Worm (Caenorhabditis elegans) whole organism, young adult: ENCODE data around the gene F10C1.1.

Experiments
- B0035.1 ChIP-seq: sonication (generic microtip); optimal IDR thresholded peaks from 2 replicates; lab custom pipeline; 2016; ENCODE audit warnings: missing genetic modification characterization, mild to moderate bottlenecking, missing compliant biosample characterization, missing genotype, missing genetic modification reagents
- B0336.3 ChIP-seq: fragments of 200-800 bp; sonication (Bioruptor generic); IDR thresholded peaks from 2 replicates; pipeline ENCODE4 v1.3.6; 2022; ENCODE audit warnings: missing genetic modification characterization, missing compliant biosample characterization
- C06A6.2 ChIP-seq: fragments of 200-800 bp; sonication (Bioruptor generic); conservative IDR thresholded peaks from 2 replicates; pipeline ENCODE4 v1.3.6; 2022; ENCODE audit warnings: missing genetic modification characterization, missing compliant biosample characterization
- D2030.7 ChIP-seq: fragments of 200-800 bp; sonication (Bioruptor generic); IDR thresholded peaks from 2 replicates; pipeline ENCODE4 v1.3.6; 2022; ENCODE audit warnings: missing genetic modification reagents, missing genetic modification characterization, missing compliant biosample characterization
- F33H1.4 ChIP-seq: fragments of 200-800 bp; sonication (Bioruptor generic); IDR thresholded peaks from 2 replicates; pipeline ENCODE4 v1.3.6; 2022; ENCODE audit warnings: missing genetic modification reagents, missing genetic modification characterization, missing compliant biosample characterization
- F37B4.10 ChIP-seq: fragments of 200-800 bp; sonication (Bioruptor generic); IDR thresholded peaks from 2 replicates; pipeline ENCODE4 v1.3.6; 2022; ENCODE audit warnings: missing genetic modification characterization, missing compliant biosample characterization
- F49E8.2 ChIP-seq: sonication (generic microtip); optimal IDR thresholded peaks from 3 replicates; lab custom pipeline; 2017; ENCODE audit warnings: missing genetic modification characterization, mild to moderate bottlenecking, missing compliant biosample characterization, antibody characterized with exemption, moderate library complexity; ENCODE audit not compliant: insufficient read depth
- F55B11.4 ChIP-seq: sonication (generic microtip); optimal IDR thresholded peaks from 2 replicates; lab custom pipeline; 2016; ENCODE audit warnings: missing compliant biosample characterization, missing genetic modification characterization, borderline replicate concordance; ENCODE audit not compliant: insufficient read depth
- F57A8.1 ChIP-seq: fragments of 200-800 bp; sonication (Bioruptor generic); optimal IDR thresholded peaks from 2 replicates; lab custom pipeline; 2018; ENCODE audit warnings: mild to moderate bottlenecking, missing genetic modification characterization, moderate library complexity, missing compliant biosample characterization
- F57C9.4 ChIP-seq: sonication (generic microtip); optimal IDR thresholded peaks from 2 replicates; lab custom pipeline; 2017; ENCODE audit warnings: mild to moderate bottlenecking, missing genetic modification characterization, missing compliant biosample characterization
- T07F8.4 ChIP-seq: sonication (generic microtip); optimal IDR thresholded peaks from 2 replicates; lab custom pipeline; 2016; ENCODE audit warnings: mild to moderate bottlenecking, missing genetic modification characterization, moderate library complexity, missing compliant biosample characterization
- Y53G8AR.9 ChIP-seq: fragments of 200-800 bp; sonication (Bioruptor generic); conservative IDR thresholded peaks from 2 replicates; pipeline ENCODE4 v1.3.6; 2022; ENCODE audit warnings: missing genetic modification reagents, missing genetic modification characterization, missing compliant biosample characterization
- Y79H2A.3 ChIP-seq: fragments of 200-800 bp; sonication (Bioruptor generic); conservative IDR thresholded peaks from 2 replicates; pipeline ENCODE4 v1.3.6; 2022; ENCODE audit warnings: missing genetic modification reagents, missing genetic modification characterization, missing compliant biosample characterization
- Y95B8A.8 ChIP-seq: fragments of 200-800 bp; sonication (Bioruptor generic); IDR thresholded peaks from 2 replicates; pipeline ENCODE4 v1.3.6; 2022; ENCODE audit warnings: missing genetic modification reagents, missing genetic modification characterization, missing compliant biosample characterization
- akir-1 ChIP-seq: fragments of 200-800 bp; sonication (Bioruptor generic); optimal IDR thresholded peaks from 2 replicates; lab custom pipeline; 2018; ENCODE audit warnings: mild to moderate bottlenecking, missing genetic modification characterization, moderate library complexity, missing compliant biosample characterization
- aptf-2 ChIP-seq: fragments of 200-800 bp; sonication (Bioruptor generic); conservative IDR thresholded peaks from 2 replicates; pipeline ENCODE4 v1.3.6; 2022; ENCODE audit warnings: missing genetic modification reagents, missing genetic modification characterization, missing compliant biosample characterization
- attf-3 ChIP-seq: fragments of 200-800 bp; sonication (Bioruptor generic); conservative IDR thresholded peaks from 2 replicates; pipeline ENCODE4 v1.3.6; 2022; ENCODE audit warnings: missing genetic modification reagents, missing genetic modification characterization, missing compliant biosample characterization
- attf-6 ChIP-seq: fragments of 200-800 bp; sonication (Bioruptor generic); IDR thresholded peaks from 2 replicates; pipeline ENCODE4 v1.3.6; 2022; ENCODE audit warnings: missing genetic modification reagents, missing genetic modification characterization, missing compliant biosample characterization
- cebp-2 ChIP-seq: fragments of 200-800 bp; sonication (Bioruptor generic); IDR thresholded peaks from 2 replicates; pipeline ENCODE4 v1.3.6; 2022; ENCODE audit warnings: missing genetic modification characterization, missing compliant biosample characterization
- ceh-40 ChIP-seq: fragments of 200-800 bp; sonication (Bioruptor generic); IDR thresholded peaks from 2 replicates; pipeline ENCODE4 v1.3.6; 2022; ENCODE audit warnings: missing genetic modification characterization, missing compliant biosample characterization
- ceh-58 ChIP-seq: fragments of 200-800 bp; sonication (Bioruptor generic); IDR thresholded peaks from 2 replicates; pipeline ENCODE4 v1.3.6; 2022; ENCODE audit warnings: missing genetic modification characterization, missing compliant biosample characterization
- dpff-1 ChIP-seq: sonication (generic microtip); optimal IDR thresholded peaks from 2 replicates; lab custom pipeline; 2017; ENCODE audit warnings: mild to moderate bottlenecking, missing genetic modification characterization, missing compliant biosample characterization
- efl-1 ChIP-seq: fragments of 150-350 bp; optimal IDR thresholded peaks from 2 replicates; lab custom pipeline; 2014; ENCODE audit warnings: missing biosample characterization, missing genetic modification reagents, missing genetic modification characterization
- let-526 ChIP-seq: fragments of 200-800 bp; sonication (Bioruptor generic); IDR thresholded peaks from 2 replicates; pipeline ENCODE4 v1.3.6; 2022; ENCODE audit warnings: missing genetic modification reagents, missing genetic modification characterization, missing compliant biosample characterization
- let-607 ChIP-seq, 2 experiments: fragments of 200-800 bp in 1 of 2; sonication (Bioruptor generic) in 1 of 2; sonication (generic microtip) in 1 of 2; optimal IDR thresholded peaks; 2 replicates each; lab custom pipeline; 2016 to 2018; ENCODE audit warnings: mild to moderate bottlenecking in 2 of 2, missing compliant biosample characterization in 2 of 2, missing genetic modification characterization in 2 of 2, moderate library complexity in 2 of 2, missing genotype in 1 of 2
- lin-40 ChIP-seq: sonication (generic microtip); optimal IDR thresholded peaks from 2 replicates; lab custom pipeline; 2016; ENCODE audit warnings: missing genetic modification characterization, mild to moderate bottlenecking, missing compliant biosample characterization, missing genotype, missing genetic modification reagents
- lsy-27 ChIP-seq: sonication (generic microtip); optimal IDR thresholded peaks from 2 replicates; lab custom pipeline; 2017; ENCODE audit warnings: missing genetic modification characterization, mild to moderate bottlenecking, missing compliant biosample characterization, antibody characterized with exemption, missing genotype, borderline replicate concordance; ENCODE audit not compliant: insufficient read depth
- madf-10 ChIP-seq: sonication (generic microtip); optimal IDR thresholded peaks from 2 replicates; lab custom pipeline; 2016; ENCODE audit warnings: mild to moderate bottlenecking, missing genetic modification characterization, missing compliant biosample characterization
- madf-8 ChIP-seq: fragments of 200-800 bp; sonication (Bioruptor generic); conservative IDR thresholded peaks from 2 replicates; pipeline ENCODE4 v1.3.6; 2022; ENCODE audit warnings: missing genetic modification reagents, missing genetic modification characterization, missing compliant biosample characterization
- nfya-2 ChIP-seq: fragments of 200-800 bp; sonication (Bioruptor generic); IDR thresholded peaks from 2 replicates; pipeline ENCODE4 v1.3.6; 2022; ENCODE audit warnings: missing genetic modification reagents, missing genetic modification characterization, missing compliant biosample characterization
- nfyb-1 ChIP-seq: fragments of 200-800 bp; sonication (Bioruptor generic); IDR thresholded peaks from 2 replicates; pipeline ENCODE4 v1.3.6; 2022; ENCODE audit warnings: missing genetic modification reagents, missing genetic modification characterization, missing compliant biosample characterization
- nhr-27 ChIP-seq: fragments of 200-800 bp; sonication (Bioruptor generic); optimal IDR thresholded peaks from 2 replicates; lab custom pipeline; 2018; ENCODE audit warnings: mild to moderate bottlenecking, missing genetic modification characterization, moderate library complexity, missing compliant biosample characterization
- nhr-80 ChIP-seq: sonication (generic microtip); optimal IDR thresholded peaks from 2 replicates; lab custom pipeline; 2016; ENCODE audit warnings: missing genetic modification characterization, missing compliant biosample characterization
- rcor-1 ChIP-seq: fragments of 200-800 bp; sonication (Bioruptor generic); IDR thresholded peaks from 2 replicates; pipeline ENCODE4 v1.3.6; 2022; ENCODE audit warnings: missing genetic modification reagents, missing genetic modification characterization, missing compliant biosample characterization
- repo-1 ChIP-seq: sonication (generic microtip); optimal IDR thresholded peaks from 2 replicates; lab custom pipeline; 2017; ENCODE audit warnings: mild to moderate bottlenecking, missing genetic modification characterization, missing compliant biosample characterization
- sdz-38 ChIP-seq: sonication (generic microtip); optimal IDR thresholded peaks from 2 replicates; lab custom pipeline; 2016; ENCODE audit warnings: missing genotype, missing genetic modification characterization, missing compliant biosample characterization
- snpc-1.1 ChIP-seq: sonication (generic microtip); optimal IDR thresholded peaks from 2 replicates; lab custom pipeline; 2017; ENCODE audit warnings: missing genetic modification characterization, mild to moderate bottlenecking, missing compliant biosample characterization, antibody characterized with exemption, moderate library complexity, missing genotype, missing genetic modification reagents; ENCODE audit not compliant: insufficient read depth
- snpc-4 ChIP-seq, 5 experiments: fragments of 150-350 bp in 1 of 5; sonication (generic microtip) in 4 of 5; optimal IDR thresholded peaks; 2 replicates each; lab custom pipeline; 2014 to 2018; ENCODE audit warnings: missing genetic modification characterization in 5 of 5, missing biosample characterization in 3 of 5, antibody characterized with exemption in 2 of 5, mild to moderate bottlenecking in 2 of 5, missing compliant biosample characterization in 2 of 5, missing genotype in 2 of 5, moderate library complexity in 2 of 5, missing genetic modification reagents in 1 of 5
- ztf-18 ChIP-seq: sonication (generic microtip); optimal IDR thresholded peaks from 2 replicates; lab custom pipeline; 2016; ENCODE audit warnings: missing genotype, mild to moderate bottlenecking, missing genetic modification characterization, missing compliant biosample characterization
- ztf-22 ChIP-seq: fragments of 200-800 bp; sonication (Bioruptor generic); optimal IDR thresholded peaks from 2 replicates; lab custom pipeline; 2018; ENCODE audit warnings: mild to moderate bottlenecking, missing genetic modification characterization, moderate library complexity, missing compliant biosample characterization

F10C1.1 gene

ce11 chrII:5785504-5785903, 11.5 kb downstream of the F10C1.1 start:
- no peak for TF ChIP-seq rcor-1 (GFP tag; lab: Robert Waterston, UW)
- TF ChIP-seq efl-1 (GFP tag; lab: Kevin White, UChicago), result no peak
- no peak for TF ChIP-seq ztf-22
- no peak for TF ChIP-seq B0035.1 (tag; lab: Kevin White, UChicago)
- no peak for TF ChIP-seq Y53G8AR.9 (GFP tag; lab: Robert Waterston, UW)
- no peak for TF ChIP-seq F57A8.1 (GFP tag; lab: Kevin White, UChicago)
- no peak for TF ChIP-seq C06A6.2 (GFP tag; lab: Robert Waterston, UW)
- no peak for TF ChIP-seq Y95B8A.8 (GFP tag; lab: Robert Waterston, UW)
- no peak for TF ChIP-seq snpc-1.1 (tag; lab: Kevin White, UChicago)
- TF ChIP-seq dpff-1 (tag; lab: Kevin White, UChicago), result no peak
- no peak for TF ChIP-seq let-607 (tag; optimal IDR thresholded peaks at IDR 0.05; lab: Kevin White, UChicago)
- no peak for TF ChIP-seq let-526 (GFP tag; lab: Robert Waterston, UW)
- no peak for TF ChIP-seq F37B4.10 (GFP tag; lab: Robert Waterston, UW)

DNA sequence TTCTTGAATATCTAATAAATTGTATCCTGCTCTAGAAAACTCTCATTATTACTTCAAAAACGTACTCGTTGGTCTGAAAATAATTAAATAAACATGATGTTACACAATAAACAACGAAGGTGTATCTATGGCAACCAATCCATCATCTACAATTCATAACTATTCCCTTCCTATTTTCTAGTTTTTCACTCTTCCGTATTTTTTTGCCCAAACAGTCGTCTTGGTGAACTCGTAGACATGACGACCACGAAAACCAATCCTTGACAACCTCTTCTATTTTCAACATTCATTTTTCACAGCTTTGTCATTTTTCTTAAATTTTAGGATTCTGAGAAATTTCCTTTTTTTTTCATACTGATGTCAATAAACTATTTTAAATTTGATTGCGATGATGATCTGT, 14.8 kb downstream of the F10C1.1 start, which contains the start of gene K05F1.13:
Gene K05F1.13, plus strand, starts transcription at position 301 of the 400 bp plus-strand sequence.
- TF ChIP-seq nfyb-1 (GFP tag; lab: Robert Waterston, UW) (no peak), Y79H2A.3 (GFP tag; lab: Robert Waterston, UW) (no peak), D2030.7 (GFP tag; lab: Robert Waterston, UW) (no peak), F37B4.10 (GFP tag; lab: Robert Waterston, UW) (no peak), ceh-58 (GFP tag; lab: Robert Waterston, UW) (no peak), attf-6 (GFP tag; lab: Robert Waterston, UW) (no peak), T07F8.4 (tag; lab: Kevin White, UChicago) (no peak), B0336.3 (no peak), repo-1 (tag; lab: Kevin White, UChicago) (no peak), nhr-27 (tag; lab: Kevin White, UChicago) (no peak), nhr-80 (no peak), aptf-2 (GFP tag; lab: Robert Waterston, UW) (no peak), nfya-2 (GFP tag; lab: Robert Waterston, UW) (no peak), lin-40 (tag; lab: Kevin White, UChicago) (no peak)

DNA sequence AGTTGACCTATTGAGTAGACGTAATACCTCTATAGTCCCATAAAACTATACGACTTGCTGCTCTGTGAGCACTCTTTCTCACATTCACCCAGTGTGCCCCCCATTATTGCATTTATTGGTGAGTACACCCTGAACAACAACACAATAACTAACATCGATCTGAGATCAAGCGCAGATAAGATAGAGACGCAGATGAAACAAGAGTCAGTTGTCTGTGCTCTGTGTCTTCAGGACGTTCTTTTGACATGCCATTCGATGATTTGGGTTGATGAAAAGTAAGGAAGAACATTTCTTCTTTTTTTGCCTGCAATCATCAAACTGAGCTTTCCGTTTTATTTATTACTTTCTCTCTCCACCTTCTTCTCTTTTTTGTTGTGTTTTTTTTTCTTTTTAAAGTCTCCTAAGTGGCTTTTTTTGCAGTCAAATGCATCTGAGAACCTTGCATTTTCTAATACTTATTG, 16.3 kb downstream of the F10C1.1 start, which contains the start of gene lect-2:
Gene lect-2, plus strand, starts transcription at position 411 of the 461 bp plus-strand sequence.
- TF ChIP-seq F57C9.4 (tag; lab: Kevin White, UChicago) (no peak), sdz-38 (tag; lab: Kevin White, UChicago) (no peak), F33H1.4 (GFP tag; lab: Robert Waterston, UW) (no peak), F49E8.2 (tag; lab: Kevin White, UChicago) (no peak), madf-10 (tag; lab: Kevin White, UChicago) (no peak), madf-8 (GFP tag; lab: Robert Waterston, UW) (no peak), cebp-2 (GFP tag; lab: Robert Waterston, UW) (no peak)

DNA sequence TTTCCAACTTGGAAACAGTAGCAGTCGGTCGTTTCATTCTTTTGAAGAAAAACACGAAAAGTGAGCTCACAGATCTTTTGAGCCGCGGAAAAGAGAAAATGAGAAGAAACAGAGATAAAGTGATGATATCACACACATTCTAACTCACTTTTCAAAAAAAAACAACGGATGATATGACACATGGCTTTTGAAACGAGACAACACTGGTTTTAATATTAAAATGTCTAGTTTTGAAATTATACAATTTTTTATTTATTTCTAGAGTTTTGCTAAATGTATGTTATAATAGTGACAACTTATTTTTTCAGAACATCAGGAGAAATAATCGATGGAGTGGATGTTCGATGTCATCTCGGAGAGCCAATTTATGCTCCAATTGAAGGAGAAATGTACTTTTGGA, 18.5 kb downstream of the F10C1.1 start, which contains the start of gene K05F1.14:
Gene K05F1.14, minus strand, starts transcription at position 101 of the 400 bp plus-strand sequence.
- TF ChIP-seq ztf-18 (tag; lab: Kevin White, UChicago), result no peak
- TF ChIP-seq F55B11.4 (tag; lab: Kevin White, UChicago), result no peak
- TF ChIP-seq attf-3, result no peak
- no peak for TF ChIP-seq lsy-27 (tag; lab: Kevin White, UChicago)
- no peak for TF ChIP-seq akir-1 (GFP tag; lab: Kevin White, UChicago)
- TF ChIP-seq ztf-22, result no peak
- TF ChIP-seq T07F8.4 (tag; lab: Kevin White, UChicago), result no peak
- no peak for TF ChIP-seq ceh-40
- no peak for TF ChIP-seq snpc-4 (GFP tag; optimal IDR thresholded peaks at IDR 0.05; lab: Kevin White, UChicago)
- no peak for TF ChIP-seq snpc-4 (tag; optimal IDR thresholded peaks at IDR 0.05; lab: Kevin White, UChicago)
- no peak for TF ChIP-seq nfya-2 (GFP tag; lab: Robert Waterston, UW)
- TF ChIP-seq, all 124 proteins: peak for 0
